Worm (Caenorhabditis elegans): ENCODE data around the gene atp-2.

ce11 chrIII:5268486-5268885 lies 40.3 kb downstream of the atp-2 start:
- TF ChIP-seq vab-15 (tag; optimal IDR thresholded peaks at IDR 0.05): no peak
- TF ChIP-seq skn-1 (tag; optimal IDR thresholded peaks at IDR 0.05): no peak
- no peak for TF ChIP-seq nhr-11 (tag; optimal IDR thresholded peaks at IDR 0.05)
- no peak for TF ChIP-seq lin-39 (tag; optimal IDR thresholded peaks at IDR 0.05)
- TF ChIP-seq ama-1 (optimal IDR thresholded peaks at IDR 0.05): no peak
- no peak for TF ChIP-seq unc-130 (tag; optimal IDR thresholded peaks at IDR 0.05)
- TF ChIP-seq aha-1 (tag; optimal IDR thresholded peaks at IDR 0.05): no peak
- TF ChIP-seq dpl-1 (GFP tag; optimal IDR thresholded peaks at IDR 0.05): no peak
- TF ChIP-seq pax-3 (tag; optimal IDR thresholded peaks at IDR 0.05): no peak
- TF ChIP-seq xbp-1 (tag; optimal IDR thresholded peaks at IDR 0.05): no peak
- peak; percentile 8 for TF ChIP-seq lsy-2 (tag; optimal IDR thresholded peaks at IDR 0.05)
- TF ChIP-seq tbx-2 (tag; optimal IDR thresholded peaks at IDR 0.05): no peak
- TF ChIP-seq unc-62 (GFP tag; optimal IDR thresholded peaks at IDR 0.05): no peak
